Worm (Caenorhabditis elegans) whole organism, L4 larva: ENCODE measurements around the gene fbxc-24.
A peak's percentile ranks its signal among the peaks of the same experiment; 100 is the strongest.

Source experiments
- F26F4.8 ChIP-seq: fragments of 200-800 bp; sonication (Bioruptor generic); conservative IDR thresholded peaks from 2 replicates; pipeline ENCODE4 v1.3.6; 2022; ENCODE audit warnings: missing genetic modification characterization, missing compliant biosample characterization
- R02D3.7 ChIP-seq: fragments of 150-350 bp; sonication (generic microtip); optimal IDR thresholded peaks from 3 replicates; lab custom pipeline; 2014; ENCODE audit warnings: missing biosample characterization, missing genetic modification characterization
- T20F7.1 ChIP-seq: fragments of 200-800 bp; sonication (Bioruptor generic); optimal IDR thresholded peaks from 2 replicates; lab custom pipeline; 2018; ENCODE audit warnings: mild to moderate bottlenecking, missing genetic modification characterization, missing compliant biosample characterization
- T26A8.4 ChIP-seq: fragments of 200-800 bp; sonication (Bioruptor generic); IDR thresholded peaks from 2 replicates; pipeline ENCODE4 v1.3.6; 2022; ENCODE audit warnings: missing genetic modification characterization, missing compliant biosample characterization
- Y105C5A.15 ChIP-seq: fragments of 200-800 bp; sonication (Bioruptor generic); IDR thresholded peaks from 2 replicates; pipeline ENCODE4 v1.3.6; 2022; ENCODE audit warnings: missing genetic modification characterization, missing compliant biosample characterization
- Y48G9A.11 ChIP-seq: fragments of 200-800 bp; sonication (Bioruptor generic); IDR thresholded peaks from 2 replicates; pipeline ENCODE4 v1.3.6; 2022; ENCODE audit warnings: missing genetic modification reagents, missing genetic modification characterization, missing compliant biosample characterization
- Y5F2A.4 ChIP-seq: fragments of 200-800 bp; sonication (Bioruptor generic); optimal IDR thresholded peaks from 2 replicates; lab custom pipeline; 2018; ENCODE audit warnings: mild to moderate bottlenecking, missing genetic modification characterization, missing compliant biosample characterization
- ZK546.5 ChIP-seq, 2 experiments: sonication (generic microtip); optimal IDR thresholded peaks; 2 replicates each; lab custom pipeline; 2017; ENCODE audit warnings: missing biosample characterization in 2 of 2, missing genetic modification characterization in 2 of 2
- ama-1 ChIP-seq: fragments of 150-350 bp; optimal IDR thresholded peaks from 2 replicates; lab custom pipeline; 2014; ENCODE audit warnings: inconsistent platforms, mixed read lengths
- arid-1 ChIP-seq: fragments of 200-800 bp; sonication (Bioruptor generic); conservative IDR thresholded peaks from 2 replicates; pipeline ENCODE4 v1.3.6; 2022; ENCODE audit warnings: missing genetic modification reagents, missing genetic modification characterization, missing compliant biosample characterization
- attf-4 ChIP-seq: sonication (generic microtip); optimal IDR thresholded peaks from 3 replicates; lab custom pipeline; 2017; ENCODE audit warnings: missing biosample characterization, missing genetic modification characterization
- ceh-32 ChIP-seq: sonication (generic microtip); optimal IDR thresholded peaks from 2 replicates; lab custom pipeline; 2016; ENCODE audit warnings: mild to moderate bottlenecking, missing genetic modification characterization, missing compliant biosample characterization; ENCODE audit not compliant: poor library complexity
- ceh-82 ChIP-seq: sonication (generic microtip); optimal IDR thresholded peaks from 2 replicates; lab custom pipeline; 2017; ENCODE audit warnings: missing biosample characterization, missing genetic modification characterization
- cey-2 ChIP-seq: sonication (generic microtip); optimal IDR thresholded peaks from 3 replicates; lab custom pipeline; 2017; ENCODE audit warnings: missing genetic modification characterization, mild to moderate bottlenecking, missing compliant biosample characterization, antibody characterized with exemption, borderline replicate concordance; ENCODE audit not compliant: insufficient read depth
- daf-12 ChIP-seq: fragments of 150-350 bp; optimal IDR thresholded peaks from 2 replicates; lab custom pipeline; 2014; ENCODE audit warnings: missing biosample characterization, missing genetic modification reagents, missing genetic modification characterization
- daf-19 ChIP-seq: fragments of 200-800 bp; sonication (Bioruptor generic); conservative IDR thresholded peaks from 2 replicates; pipeline ENCODE4 v1.3.6; 2022; ENCODE audit warnings: missing genetic modification characterization, missing compliant biosample characterization
- dmd-6 ChIP-seq: fragments of 200-800 bp; sonication (Bioruptor generic); IDR thresholded peaks from 2 replicates; pipeline ENCODE4 v1.3.6; 2022; ENCODE audit warnings: missing genetic modification reagents, missing genetic modification characterization, missing compliant biosample characterization
- dpl-1 ChIP-seq: fragments of 150-350 bp; optimal IDR thresholded peaks from 2 replicates; lab custom pipeline; 2014; ENCODE audit warnings: missing biosample characterization, missing genetic modification reagents, missing genetic modification characterization
- duxl-1 ChIP-seq: sonication (generic microtip); optimal IDR thresholded peaks from 2 replicates; lab custom pipeline; 2016; ENCODE audit warnings: mild to moderate bottlenecking, missing genetic modification characterization, moderate library complexity, missing compliant biosample characterization; ENCODE audit not compliant: poor library complexity
- egl-27 ChIP-seq: sonication (generic microtip); optimal IDR thresholded peaks from 3 replicates; lab custom pipeline; 2017; ENCODE audit warnings: missing biosample characterization, missing genetic modification reagents, missing genetic modification characterization
- egl-43 ChIP-seq: fragments of 200-800 bp; sonication (Bioruptor generic); IDR thresholded peaks from 2 replicates; pipeline ENCODE4 v1.3.6; 2022; ENCODE audit warnings: missing genetic modification reagents, missing genetic modification characterization, missing compliant biosample characterization
- gei-8 ChIP-seq: fragments of 200-800 bp; sonication (Bioruptor generic); optimal IDR thresholded peaks from 2 replicates; lab custom pipeline; 2018; ENCODE audit warnings: mild to moderate bottlenecking, missing genetic modification characterization, missing compliant biosample characterization
- hlh-11 ChIP-seq: fragments of 200-800 bp; sonication (Bioruptor generic); optimal IDR thresholded peaks from 2 replicates; lab custom pipeline; 2018; ENCODE audit warnings: mild to moderate bottlenecking, missing genetic modification characterization, missing compliant biosample characterization
- hlh-30 ChIP-seq: sonication (generic microtip); optimal IDR thresholded peaks from 2 replicates; lab custom pipeline; 2017; ENCODE audit warnings: antibody characterized with exemption, mild to moderate bottlenecking, missing genetic modification characterization, missing compliant biosample characterization; ENCODE audit not compliant: insufficient read depth
- lin-1 ChIP-seq: fragments of 200-800 bp; sonication (Bioruptor generic); IDR thresholded peaks from 2 replicates; pipeline ENCODE4 v1.3.6; 2022; ENCODE audit warnings: missing genetic modification reagents, missing genetic modification characterization, missing compliant biosample characterization
- mes-2 ChIP-seq: sonication (generic microtip); optimal IDR thresholded peaks from 2 replicates; lab custom pipeline; 2016; ENCODE audit warnings: missing genotype, mild to moderate bottlenecking, missing genetic modification characterization, missing compliant biosample characterization; ENCODE audit not compliant: poor library complexity, severe bottlenecking
- mxl-3 ChIP-seq: fragments of 200-800 bp; sonication (Bioruptor generic); optimal IDR thresholded peaks from 2 replicates; lab custom pipeline; 2018; ENCODE audit warnings: mild to moderate bottlenecking, missing genetic modification characterization, missing compliant biosample characterization
- nhr-10 ChIP-seq: fragments of 150-350 bp; optimal IDR thresholded peaks from 2 replicates; lab custom pipeline; 2014; ENCODE audit warnings: missing biosample characterization, missing genetic modification characterization
- nhr-102 ChIP-seq: sonication (generic microtip); optimal IDR thresholded peaks from 2 replicates; lab custom pipeline; 2016; ENCODE audit warnings: mild to moderate bottlenecking, missing genetic modification characterization, moderate library complexity, missing compliant biosample characterization
- nhr-11 ChIP-seq: fragments of 150-350 bp; optimal IDR thresholded peaks from 2 replicates; lab custom pipeline; 2014; ENCODE audit warnings: missing biosample characterization, missing genetic modification characterization
- nhr-237 ChIP-seq: sonication (generic microtip); optimal IDR thresholded peaks from 2 replicates; lab custom pipeline; 2017; ENCODE audit warnings: missing biosample characterization, missing genetic modification characterization
- nhr-28 ChIP-seq: fragments of 150-350 bp; optimal IDR thresholded peaks from 2 replicates; lab custom pipeline; 2014; ENCODE audit warnings: missing biosample characterization, missing genetic modification characterization
- nhr-42 ChIP-seq: fragments of 200-800 bp; sonication (Bioruptor generic); IDR thresholded peaks from 2 replicates; pipeline ENCODE4 v1.3.6; 2022; ENCODE audit warnings: missing genetic modification characterization, missing compliant biosample characterization
- nhr-6 ChIP-seq: fragments of 150-350 bp; optimal IDR thresholded peaks from 2 replicates; lab custom pipeline; 2014; ENCODE audit warnings: missing biosample characterization, missing genetic modification characterization
- nhr-77 ChIP-seq: fragments of 150-350 bp; optimal IDR thresholded peaks from 2 replicates; lab custom pipeline; 2014; ENCODE audit warnings: missing biosample characterization, missing genetic modification characterization
- pqm-1 ChIP-seq: sonication (generic microtip); optimal IDR thresholded peaks from 2 replicates; lab custom pipeline; 2017; ENCODE audit warnings: missing biosample characterization, missing genetic modification characterization
- sdz-12 ChIP-seq: fragments of 200-800 bp; sonication (Bioruptor generic); optimal IDR thresholded peaks from 2 replicates; lab custom pipeline; 2018; ENCODE audit warnings: mild to moderate bottlenecking, missing genetic modification characterization, missing compliant biosample characterization
- spr-3 ChIP-seq: fragments of 200-800 bp; sonication (Bioruptor generic); optimal IDR thresholded peaks from 2 replicates; lab custom pipeline; 2018; ENCODE audit warnings: mild to moderate bottlenecking, missing genetic modification characterization, missing compliant biosample characterization
- tag-97 ChIP-seq: fragments of 200-800 bp; sonication (Bioruptor generic); IDR thresholded peaks from 2 replicates; pipeline ENCODE4 v1.3.6; 2022; ENCODE audit warnings: missing genetic modification characterization, missing compliant biosample characterization
- tra-1 ChIP-seq: fragments of 200-800 bp; sonication (Bioruptor generic); IDR thresholded peaks from 2 replicates; pipeline ENCODE4 v1.3.6; 2022; ENCODE audit warnings: missing genetic modification reagents, missing genetic modification characterization, missing compliant biosample characterization
- unc-130 ChIP-seq: sonication (generic microtip); optimal IDR thresholded peaks from 2 replicates; lab custom pipeline; 2016; ENCODE audit warnings: missing genetic modification reagents, missing genetic modification characterization, missing compliant biosample characterization
- unc-39 ChIP-seq: sonication (generic microtip); optimal IDR thresholded peaks from 2 replicates; lab custom pipeline; 2017; ENCODE audit warnings: missing biosample characterization, missing genetic modification characterization
- unc-62 ChIP-seq, 3 experiments: fragments of 150-350 bp in 1 of 3; sonication (generic microtip); optimal IDR thresholded peaks in 2 of 3; peaks in 1 of 3; 1 replicate in 1 of 3; 2 replicates in 2 of 3; lab custom pipeline; 2014 to 2017; ENCODE audit warnings: missing biosample characterization in 3 of 3, missing genetic modification characterization in 3 of 3, missing genetic modification reagents in 3 of 3, missing genotype in 1 of 3
- vab-7 ChIP-seq: fragments of 200-800 bp; sonication (Bioruptor generic); IDR thresholded peaks from 2 replicates; pipeline ENCODE4 v1.3.6; 2022; ENCODE audit warnings: missing genetic modification reagents, missing genetic modification characterization, missing compliant biosample characterization
- zfp-3 ChIP-seq: fragments of 200-800 bp; sonication (Bioruptor generic); conservative IDR thresholded peaks from 2 replicates; pipeline ENCODE4 v1.3.6; 2022; ENCODE audit warnings: missing genetic modification reagents, missing genetic modification characterization, missing compliant biosample characterization
- zip-11 ChIP-seq: fragments of 200-800 bp; sonication (Bioruptor generic); IDR thresholded peaks from 2 replicates; pipeline ENCODE4 v1.3.6; 2022; ENCODE audit warnings: missing genetic modification characterization, missing compliant biosample characterization
- zip-2 ChIP-seq: fragments of 150-350 bp; optimal IDR thresholded peaks from 2 replicates; lab custom pipeline; 2014; ENCODE audit warnings: missing biosample characterization, missing genetic modification characterization
- ztf-11 ChIP-seq: fragments of 150-350 bp; optimal IDR thresholded peaks from 2 replicates; lab custom pipeline; 2014; ENCODE audit warnings: missing biosample characterization, missing genetic modification characterization
- ztf-7 ChIP-seq: fragments of 150-350 bp; optimal IDR thresholded peaks from 2 replicates; lab custom pipeline; 2014; ENCODE audit warnings: missing biosample characterization, missing genetic modification characterization

fbxc-24 gene

ce11 chrII:943773-944172 is 34.3 kb upstream of the fbxc-24 start, which contains the start of gene clec-43:
TSS of gene clec-43 (plus strand) at chrII:944066.
- TF ChIP-seq nhr-42 (GFP tag; lab: Robert Waterston, UW): no peak
- TF ChIP-seq ZK546.5 (tag; optimal IDR thresholded peaks at IDR 0.05; lab: Kevin White, UChicago): no peak
- TF ChIP-seq Y105C5A.15 (GFP tag; lab: Robert Waterston, UW): no peak
- TF ChIP-seq R02D3.7: no peak
- no peak for TF ChIP-seq daf-19 (GFP tag; lab: Robert Waterston, UW)
- peak; percentile 32 for TF ChIP-seq hlh-11
- no peak for TF ChIP-seq unc-130
- TF ChIP-seq duxl-1: no peak
- peak; percentile 81 for TF ChIP-seq dmd-6 (GFP tag; lab: Robert Waterston, UW)
- TF ChIP-seq attf-4: no peak
- no peak for TF ChIP-seq F26F4.8
- TF ChIP-seq lin-1 (GFP tag; lab: Robert Waterston, UW): no peak
- TF ChIP-seq ztf-7 (tag; lab: Kevin White, UChicago): no peak
- TF ChIP-seq tag-97: no peak
- no peak for TF ChIP-seq egl-43 (GFP tag; lab: Robert Waterston, UW)
- no peak for TF ChIP-seq egl-27
- no peak for TF ChIP-seq zip-2 (tag; lab: Kevin White, UChicago)
- no peak for TF ChIP-seq daf-12 (tag; lab: Kevin White, UChicago)
- TF ChIP-seq T20F7.1 (GFP tag; lab: Kevin White, UChicago): no peak
- TF ChIP-seq ceh-32 (tag; lab: Kevin White, UChicago): no peak
- TF ChIP-seq Y48G9A.11 (GFP tag; lab: Robert Waterston, UW): no peak
- no peak for TF ChIP-seq tra-1 (GFP tag; lab: Robert Waterston, UW)
- TF ChIP-seq mes-2: no peak
- TF ChIP-seq zfp-3 (GFP tag; lab: Robert Waterston, UW): no peak
- no peak for TF ChIP-seq ceh-82 (tag; lab: Kevin White, UChicago)
- peak; percentile 70 for TF ChIP-seq nhr-28
- TF ChIP-seq T26A8.4 (GFP tag; lab: Robert Waterston, UW): no peak
- TF ChIP-seq cey-2: no peak
- TF ChIP-seq pqm-1 (tag; lab: Kevin White, UChicago): peak; percentile 92
- TF ChIP-seq hlh-30 (tag; lab: Kevin White, UChicago): no peak
- TF ChIP-seq ama-1 (lab: Kevin White, UChicago): no peak
- no peak for TF ChIP-seq Y5F2A.4 (GFP tag; lab: Kevin White, UChicago)
- TF ChIP-seq zip-11: no peak
- TF ChIP-seq nhr-102 (tag; lab: Kevin White, UChicago): no peak
- no peak for TF ChIP-seq nhr-6
- no peak for TF ChIP-seq unc-62 (GFP tag; optimal IDR thresholded peaks at IDR 0.05 in 1 of 2; lab: Kevin White, UChicago)
- no peak for TF ChIP-seq unc-62 (tag; optimal IDR thresholded peaks at IDR 0.05; lab: Kevin White, UChicago)
- TF ChIP-seq mxl-3 (GFP tag; lab: Kevin White, UChicago): no peak
- peak; percentile 36 for TF ChIP-seq nhr-77 (tag; lab: Kevin White, UChicago)
- TF ChIP-seq vab-7 (GFP tag; lab: Robert Waterston, UW): no peak

- no peak for TF ChIP-seq nhr-237
- peak; percentile 53 for TF ChIP-seq nhr-28
These were observed 31.3 kb upstream of the fbxc-24 start, which contains the start of gene fbxc-36 for ce11 chrII:940779-941178. TSS of gene fbxc-36 (plus strand) at chrII:940983.

ce11 chrII:938549-938948 is 29.1 kb upstream of the fbxc-24 start, which contains the start of gene R07C3.3:
TSS of gene R07C3.3 (plus strand) at chrII:938849.
- TF ChIP-seq arid-1 (GFP tag; lab: Robert Waterston, UW) (no peak), gei-8 (no peak), nhr-10 (tag; lab: Kevin White, UChicago) (no peak), dpl-1 (no peak), spr-3 (GFP tag; lab: Kevin White, UChicago) (no peak), nhr-11 (tag; lab: Kevin White, UChicago) (no peak), sdz-12 (GFP tag; lab: Kevin White, UChicago) (no peak), R02D3.7 (no peak), unc-39 (no peak), cey-2 (no peak), ztf-11 (tag; lab: Kevin White, UChicago) (no peak)
- TF ChIP-seq, all 104 proteins: peak for 0
